Fruit fly (Drosophila melanogaster): ENCODE results near the gene ND-13B.
A peak's percentile ranks its signal among the peaks of the same experiment; 100 is the strongest.

The ND-13B gene

dm6 chr3L:10696635-10697412 is 2.9 kb upstream of the ND-13B start, which contains the start of gene NijA (continued):
- TF ChIP-seq fd102C (GFP tag; optimal IDR thresholded peaks at IDR 0.05) = no peak
- no peak for TF ChIP-seq CTCF (GFP tag; optimal IDR thresholded peaks at IDR 0.05)
- TF ChIP-seq CG33557 (GFP tag; optimal IDR thresholded peaks at IDR 0.05) = no peak
- TF ChIP-seq Bdp1 (GFP tag; optimal IDR thresholded peaks at IDR 0.05) = no peak
- TF ChIP-seq Sry-β (GFP tag; optimal IDR thresholded peaks at IDR 0.05) = no peak
- no peak for TF ChIP-seq CG9817 (tag; optimal IDR thresholded peaks at IDR 0.05)
- no peak for TF ChIP-seq CG16863 (GFP tag; optimal IDR thresholded peaks at IDR 0.05)
- no peak for TF ChIP-seq fu2 (GFP tag; optimal IDR thresholded peaks at IDR 0.05)
- TF ChIP-seq bbx (GFP tag; IDR thresholded peaks at IDR 0.05; ENCODE audit: partially characterized antibody) = no peak
- TF ChIP-seq D (optimal IDR thresholded peaks at IDR 0.05) = no peak
- TF ChIP-seq D (GFP tag; optimal IDR thresholded peaks at IDR 0.05) = no peak
- TF ChIP-seq Nf-YA (GFP tag; IDR thresholded peaks at IDR 0.05) = no peak
- peak; percentile 48 for TF ChIP-seq CG8388 (GFP tag; optimal IDR thresholded peaks at IDR 0.05)
- TF ChIP-seq lmd (GFP tag; IDR thresholded peaks at IDR 0.05) = peak; percentile 29; the same call in 1 of the 2 replicates
- no peak for TF ChIP-seq CG15479 (GFP tag; optimal IDR thresholded peaks at IDR 0.05)
- TF ChIP-seq her (GFP tag; optimal IDR thresholded peaks at IDR 0.05) = no peak
- TF ChIP-seq sug (tag; optimal IDR thresholded peaks at IDR 0.05) = no peak
- TF ChIP-seq CG10431 (GFP tag; optimal IDR thresholded peaks at IDR 0.05) = no peak
- TF ChIP-seq PHDP (tag; optimal IDR thresholded peaks at IDR 0.05) = peak; percentile 38
- TF ChIP-seq CG16779 (GFP tag; IDR thresholded peaks at IDR 0.05) = no peak
- TF ChIP-seq CG11560 (tag; IDR thresholded peaks at IDR 0.05) = no peak
- TF ChIP-seq CG31365 (tag; optimal IDR thresholded peaks at IDR 0.05) = no peak
- no peak for TF ChIP-seq Optix (GFP tag; IDR thresholded peaks at IDR 0.05)
- no peak for TF ChIP-seq CG10654 (GFP tag; optimal IDR thresholded peaks at IDR 0.05)
- no peak for TF ChIP-seq CG11093 (GFP tag; IDR thresholded peaks at IDR 0.05)
- TF ChIP-seq D19A (tag; optimal IDR thresholded peaks at IDR 0.05) = peak; percentile 28
- TF ChIP-seq CG2202 (tag; optimal IDR thresholded peaks at IDR 0.05) = no peak
- no peak for TF ChIP-seq br (optimal IDR thresholded peaks at IDR 0.05)
- no peak for TF ChIP-seq CG3163 (GFP tag; optimal IDR thresholded peaks at IDR 0.05)
- TF ChIP-seq eve (GFP tag; optimal IDR thresholded peaks at IDR 0.05) = no peak
- peak; percentile 25 for TF ChIP-seq CG13424 (tag; optimal IDR thresholded peaks at IDR 0.05)
- peak; percentile 25 for TF ChIP-seq CG12769 (tag; optimal IDR thresholded peaks at IDR 0.05)
- TF ChIP-seq crc (GFP tag; optimal IDR thresholded peaks at IDR 0.05) = no peak
- no peak for TF ChIP-seq HLH54F (GFP tag; optimal IDR thresholded peaks at IDR 0.05)
- TF ChIP-seq cad (GFP tag; optimal IDR thresholded peaks at IDR 0.05) = no peak
- no peak for TF ChIP-seq CG10274 (GFP tag; optimal IDR thresholded peaks at IDR 0.05)
- TF ChIP-seq CG8924 (tag; optimal IDR thresholded peaks at IDR 0.05) = peak; percentile 65
- TF ChIP-seq CG14710 (tag; optimal IDR thresholded peaks at IDR 0.05) = peak; percentile 32
- no peak for TF ChIP-seq run (tag; optimal IDR thresholded peaks at IDR 0.05)
- no peak for TF ChIP-seq sqz (GFP tag; optimal IDR thresholded peaks at IDR 0.05)
- TF ChIP-seq stwl (tag; optimal IDR thresholded peaks at IDR 0.05) = no peak
- TF ChIP-seq CG14050 (GFP tag; IDR thresholded peaks at IDR 0.05) = no peak
- no peak for TF ChIP-seq Sox100B (GFP tag; optimal IDR thresholded peaks at IDR 0.05)
- TF ChIP-seq disco-r (GFP tag; optimal IDR thresholded peaks at IDR 0.05) = no peak
- no peak for TF ChIP-seq ems (GFP tag; optimal IDR thresholded peaks at IDR 0.05)
- no peak for TF ChIP-seq kah (GFP tag; optimal IDR thresholded peaks at IDR 0.05)
- no peak for TF ChIP-seq tll (GFP tag; optimal IDR thresholded peaks at IDR 0.05)
- TF ChIP-seq ase (GFP tag; IDR thresholded peaks at IDR 0.05) = no peak
- no peak for TF ChIP-seq bab2 (GFP tag; optimal IDR thresholded peaks at IDR 0.05)
- no peak for TF ChIP-seq usp (GFP tag; optimal IDR thresholded peaks at IDR 0.05)
- TF ChIP-seq grau (tag; optimal IDR thresholded peaks at IDR 0.05) = peak; percentile 63
